Fruit fly (Drosophila melanogaster) whole organism, wandering third instar larva: Measurements from ENCODE around the gene CG16710.

Experiments
- Abd-B ChIP-seq: fragments of >200 bp; optimal IDR thresholded peaks from 2 replicates; lab custom pipeline; 2017; ENCODE audit warnings: missing biosample characterization, missing genetic modification characterization
- CG32264 ChIP-seq: fragments of 200-800 bp; sonication (Bioruptor generic); optimal IDR thresholded peaks from 2 replicates; lab custom pipeline; 2016; ENCODE audit warnings: missing biosample characterization, missing genetic modification characterization
- CrebA ChIP-seq: fragments of 200-800 bp; sonication (Bioruptor generic); optimal IDR thresholded peaks from 2 replicates; lab custom pipeline; 2016; ENCODE audit warnings: missing biosample characterization, mild to moderate bottlenecking, missing genetic modification characterization, borderline replicate concordance
- Dfd ChIP-seq: fragments of >200 bp; optimal IDR thresholded peaks from 2 replicates; lab custom pipeline; 2017; ENCODE audit warnings: missing biosample characterization, missing genetic modification characterization
- Dif ChIP-seq: fragments of 200-275, 200-300 bp; sonication (Bioruptor generic); optimal IDR thresholded peaks from 2 replicates; lab custom pipeline; 2018; ENCODE audit warnings: missing biosample characterization, missing genetic modification characterization; ENCODE audit not compliant: partially characterized antibody
- GATAd ChIP-seq: sonication (Bioruptor generic); optimal IDR thresholded peaks from 2 replicates; lab custom pipeline; 2016; ENCODE audit warnings: missing biosample characterization, missing genetic modification characterization
- HLH106 ChIP-seq: fragments of 200-800 bp; optimal IDR thresholded peaks from 3 replicates; lab custom pipeline; 2019; ENCODE audit warnings: missing biosample characterization, mild to moderate bottlenecking, missing genetic modification characterization, moderate library complexity
- Hnf4 ChIP-seq: fragments of 200-800 bp; sonication (Bioruptor generic); optimal IDR thresholded peaks from 2 replicates; lab custom pipeline; 2016; ENCODE audit warnings: missing biosample characterization, mild to moderate bottlenecking, missing genetic modification characterization
- Hr78 ChIP-seq: fragments of >200 bp; optimal IDR thresholded peaks from 2 replicates; lab custom pipeline; 2017; ENCODE audit warnings: missing biosample characterization, missing genetic modification characterization
- Hr83 ChIP-seq: fragments of 200-300 bp; sonication (Bioruptor generic); optimal IDR thresholded peaks from 2 replicates; lab custom pipeline; 2016; ENCODE audit warnings: missing biosample characterization, mild to moderate bottlenecking, missing genetic modification characterization, moderate library complexity; ENCODE audit not compliant: poor library complexity, severe bottlenecking
- Jra ChIP-seq: sonication (Bioruptor generic); optimal IDR thresholded peaks from 2 replicates; lab custom pipeline; 2016; ENCODE audit warnings: missing biosample characterization, missing genetic modification characterization
- Mio ChIP-seq: sonication (Bioruptor generic); optimal IDR thresholded peaks from 2 replicates; lab custom pipeline; 2016; ENCODE audit warnings: missing biosample characterization, missing genetic modification characterization
- Myc ChIP-seq: fragments of >200 bp; optimal IDR thresholded peaks from 2 replicates; lab custom pipeline; 2017
- N ChIP-seq: fragments of >200 bp; optimal IDR thresholded peaks from 2 replicates; lab custom pipeline; 2018; ENCODE audit warnings: missing biosample characterization, missing external identifiers, missing genetic modification characterization
- OdsH ChIP-seq: fragments of 200-800 bp; sonication (Bioruptor generic); optimal IDR thresholded peaks from 2 replicates; lab custom pipeline; 2016; ENCODE audit warnings: missing biosample characterization, mild to moderate bottlenecking, missing genetic modification characterization
- Rel ChIP-seq, 2 experiments: fragments of 200-800 bp; sonication (Bioruptor generic) in 1 of 2; optimal IDR thresholded peaks; 2 replicates in 1 of 2; 3 replicates in 1 of 2; lab custom pipeline; 2016 to 2019; ENCODE audit warnings: mild to moderate bottlenecking in 2 of 2, missing biosample characterization in 2 of 2, missing genetic modification characterization in 2 of 2, moderate library complexity in 1 of 2
- Sp1 ChIP-seq: fragments of 200-800 bp; sonication (Bioruptor generic); optimal IDR thresholded peaks from 3 replicates; lab custom pipeline; 2019; ENCODE audit warnings: missing biosample characterization, mild to moderate bottlenecking, missing genetic modification characterization, moderate library complexity
- Vsx2 ChIP-seq: fragments of 200-300, 225-300 bp; sonication (Bioruptor generic); optimal IDR thresholded peaks from 2 replicates; lab custom pipeline; 2018; ENCODE audit warnings: missing biosample characterization, missing genetic modification characterization; ENCODE audit not compliant: partially characterized antibody
- br ChIP-seq: fragments of 200-800 bp; sonication (Bioruptor generic); optimal IDR thresholded peaks from 2 replicates; lab custom pipeline; 2016; ENCODE audit warnings: missing biosample characterization, missing genetic modification characterization
- brk ChIP-seq: fragments of 200-800 bp; sonication (Bioruptor generic); optimal IDR thresholded peaks from 2 replicates; lab custom pipeline; 2016; ENCODE audit warnings: missing biosample characterization, mild to moderate bottlenecking, missing genetic modification characterization
- dl ChIP-seq, 2 experiments: fragments of 175-275, 200-275 bp in 1 of 2; fragments of 200-275 bp in 1 of 2; sonication (Bioruptor generic); optimal IDR thresholded peaks; lab custom pipeline; 2018; ENCODE audit warnings: mild to moderate bottlenecking in 2 of 2, missing biosample characterization in 2 of 2, missing genetic modification characterization in 2 of 2, moderate library complexity in 2 of 2; ENCODE audit not compliant: partially characterized antibody in 2 of 2, insufficient read depth in 1 of 2
- dmrt93B ChIP-seq: fragments of 200-800 bp; sonication (Bioruptor generic); optimal IDR thresholded peaks from 2 replicates; lab custom pipeline; 2018; ENCODE audit warnings: missing biosample characterization, mild to moderate bottlenecking, missing genetic modification characterization
- dsf ChIP-seq: sonication (Bioruptor generic); optimal IDR thresholded peaks from 2 replicates; lab custom pipeline; 2016; ENCODE audit warnings: missing biosample characterization, missing genetic modification characterization, borderline replicate concordance
- ey ChIP-seq: fragments of 200-800 bp; sonication (Bioruptor generic); optimal IDR thresholded peaks from 2 replicates; lab custom pipeline; 2016; ENCODE audit warnings: missing biosample characterization, missing genetic modification characterization
- foxo ChIP-seq, 2 experiments: fragments of 200-800 bp; sonication (Bioruptor generic); optimal IDR thresholded peaks; 2 replicates in 1 of 2; 3 replicates in 1 of 2; lab custom pipeline; 2016 to 2017; ENCODE audit warnings: missing biosample characterization in 2 of 2, missing genetic modification characterization in 2 of 2
- h ChIP-seq: fragments of 200-800 bp; sonication (Bioruptor generic); optimal IDR thresholded peaks from 3 replicates; lab custom pipeline; 2016; ENCODE audit warnings: missing biosample characterization, mild to moderate bottlenecking, missing genetic modification characterization
- lola ChIP-seq: fragments of >200 bp; optimal IDR thresholded peaks from 2 replicates; lab custom pipeline; 2017; ENCODE audit warnings: missing biosample characterization, missing genetic modification characterization
- pan ChIP-seq: fragments of >200 bp; optimal IDR thresholded peaks from 2 replicates; lab custom pipeline; 2017
- psq ChIP-seq: fragments of 200-800 bp; sonication (Bioruptor generic); optimal IDR thresholded peaks from 3 replicates; lab custom pipeline; 2017; ENCODE audit warnings: missing biosample characterization, mild to moderate bottlenecking, missing genetic modification characterization, moderate library complexity
- sage ChIP-seq: fragments of 200-800 bp; sonication (Bioruptor generic); optimal IDR thresholded peaks from 2 replicates; lab custom pipeline; 2016; ENCODE audit warnings: missing biosample characterization, mild to moderate bottlenecking, missing genetic modification characterization
- sv ChIP-seq: fragments of 200-800 bp; sonication (Bioruptor generic); optimal IDR thresholded peaks from 3 replicates; lab custom pipeline; 2016; ENCODE audit warnings: missing biosample characterization, missing genetic modification characterization
- tai ChIP-seq: sonication (Bioruptor generic); optimal IDR thresholded peaks from 2 replicates; lab custom pipeline; 2016; ENCODE audit warnings: missing biosample characterization, missing genetic modification characterization
- usp ChIP-seq: fragments of >200 bp; optimal IDR thresholded peaks from 2 replicates; lab custom pipeline; 2017; ENCODE audit warnings: missing biosample characterization, missing genetic modification characterization
- woc ChIP-seq: sonication (Bioruptor generic); optimal IDR thresholded peaks from 2 replicates; lab custom pipeline; 2016; ENCODE audit warnings: missing biosample characterization, mild to moderate bottlenecking, missing genetic modification characterization

CG16710 gene

dm6 chr3R:23673084-23673483 lies 9.2 kb upstream of the CG16710 start:
- TF ChIP-seq sage (no peak), dsf (GFP tag; lab: Kevin White, UChicago) (no peak), br (no peak), Rel (GFP tag; optimal IDR thresholded peaks at IDR 0.05; lab: Kevin White, UChicago) (no peak), Rel (tag; optimal IDR thresholded peaks at IDR 0.05; lab: Kevin White, UChicago) (no peak), Sp1 (GFP tag; lab: Kevin White, UChicago) (no peak), Vsx2 (no peak), dmrt93B (no peak), Abd-B (GFP tag; lab: Kevin White, UChicago) (no peak), tai (GFP tag; lab: Kevin White, UChicago) (no peak), Dif (no peak), Dfd (GFP tag; lab: Kevin White, UChicago) (no peak), sv (no peak), Hr83 (GFP tag; lab: Kevin White, UChicago) (no peak), psq (GFP tag; lab: Kevin White, UChicago) (no peak), h (no peak), HLH106 (tag; lab: Kevin White, UChicago) (no peak), CG32264 (GFP tag; lab: Kevin White, UChicago) (no peak)

- TF ChIP-seq lola (GFP tag; lab: Kevin White, UChicago) (no peak), GATAd (GFP tag; lab: Kevin White, UChicago) (no peak), CrebA (GFP tag; lab: Kevin White, UChicago) (no peak), dl (GFP tag; optimal IDR thresholded peaks at IDR 0.05; lab: Kevin White, UChicago; ENCODE audit: insufficient read depth in 1 of 2, partially characterized antibody in 2 of 2) (no peak), pan (no peak), dsf (GFP tag; lab: Kevin White, UChicago) (no peak), OdsH (GFP tag; lab: Kevin White, UChicago) (no peak), tai (GFP tag; lab: Kevin White, UChicago) (no peak), usp (GFP tag; lab: Kevin White, UChicago) (no peak), HLH106 (tag; lab: Kevin White, UChicago) (no peak), woc (GFP tag; lab: Kevin White, UChicago) (no peak), ey (GFP tag; lab: Kevin White, UChicago) (no peak), foxo (GFP tag; optimal IDR thresholded peaks at IDR 0.05; lab: Kevin White, UChicago) (no peak), sage (no peak), Rel (GFP tag; optimal IDR thresholded peaks at IDR 0.05; lab: Kevin White, UChicago) (no peak), Rel (tag; optimal IDR thresholded peaks at IDR 0.05; lab: Kevin White, UChicago) (no peak), N (GFP tag; lab: Kevin White, UChicago) (no peak), Hr78 (GFP tag; lab: Kevin White, UChicago) (no peak)
- TF ChIP-seq, all 38 proteins: peak for 0
Observed at dm6 chr3R:23674369-23674768, 7.9 kb upstream of the CG16710 start.

dm6 chr3R:23675646-23676045 lies 6.7 kb upstream of the CG16710 start:
- TF ChIP-seq tai (GFP tag; lab: Kevin White, UChicago) = no peak
- no peak for TF ChIP-seq brk (GFP tag; lab: Kevin White, UChicago)
- TF ChIP-seq, all 38 proteins: peak for 0

- TF ChIP-seq ey (GFP tag; lab: Kevin White, UChicago) (no peak), Mio (GFP tag; lab: Kevin White, UChicago) (no peak), Myc (lab: Kevin White, UChicago) (no peak), psq (GFP tag; lab: Kevin White, UChicago) (no peak), dl (GFP tag; optimal IDR thresholded peaks at IDR 0.05; lab: Kevin White, UChicago; ENCODE audit: insufficient read depth in 1 of 2, partially characterized antibody in 2 of 2) (no peak), sv (no peak), h (no peak), br (no peak), Vsx2 (no peak), CrebA (GFP tag; lab: Kevin White, UChicago) (no peak), sage (no peak), Sp1 (GFP tag; lab: Kevin White, UChicago) (no peak), Hnf4 (GFP tag; lab: Kevin White, UChicago) (no peak), Rel (GFP tag; optimal IDR thresholded peaks at IDR 0.05; lab: Kevin White, UChicago) (no peak), Rel (tag; optimal IDR thresholded peaks at IDR 0.05; lab: Kevin White, UChicago) (no peak), Jra (GFP tag; lab: Kevin White, UChicago) (no peak)
Observed at dm6 chr3R:23677058-23677457, 5.2 kb upstream of the CG16710 start, which contains the start of gene GILT3. TSS of gene GILT3 (plus strand) at chr3R:23677358.
